Fruit fly (Drosophila melanogaster) whole organism, embryonic: ENCODE results near the gene CG13306.
A peak's percentile ranks its signal among the peaks of the same experiment; 100 is the strongest.

Experiments used
- Asciz ChIP-seq: fragments of 200-800 bp; sonication (Bioruptor generic); optimal IDR thresholded peaks from 2 replicates; lab custom pipeline; 2017; ENCODE audit warnings: missing biosample characterization, mild to moderate bottlenecking, missing genetic modification characterization, missing genetic modification reagents
- Atf3 ChIP-seq: fragments of 200-800 bp; sonication (Bioruptor generic); optimal IDR thresholded peaks from 3 replicates; lab custom pipeline; 2016; ENCODE audit warnings: missing biosample characterization, missing genetic modification characterization
- Awh ChIP-seq: fragments of 200-800 bp; sonication (Bioruptor generic); IDR thresholded peaks from 2 replicates; pipeline ENCODE4, ENCODE4 v1.3.6; 2022; ENCODE audit warnings: missing biosample characterization, missing genetic modification characterization
- Blimp-1 ChIP-seq: fragments of 200-800 bp; sonication (Bioruptor generic); optimal IDR thresholded peaks from 3 replicates; lab custom pipeline; 2018; ENCODE audit warnings: missing biosample characterization, missing genetic modification characterization, mild to moderate bottlenecking, moderate library complexity, missing genetic modification reagents
- CG12104 ChIP-seq: fragments of 200-800 bp; sonication (Bioruptor generic); optimal IDR thresholded peaks from 3 replicates; lab custom pipeline; 2016; ENCODE audit warnings: missing biosample characterization, missing genetic modification characterization
- CG12299 ChIP-seq: fragments of 200-800 bp; sonication (Bioruptor generic); optimal IDR thresholded peaks from 2 replicates; lab custom pipeline; 2018; ENCODE audit warnings: missing biosample characterization, mild to moderate bottlenecking, missing genetic modification characterization
- CG14050 ChIP-seq: fragments of 200-800 bp; sonication (Bioruptor generic); IDR thresholded peaks from 3 replicates; pipeline ENCODE4 v1.3.6; 2022; ENCODE audit warnings: missing biosample characterization, missing genetic modification characterization
- CG17359 ChIP-seq: fragments of 200-800 bp; sonication (Bioruptor generic); optimal IDR thresholded peaks from 3 replicates; lab custom pipeline; 2018; ENCODE audit warnings: missing biosample characterization, mild to moderate bottlenecking, missing genetic modification characterization, moderate library complexity
- CG1832 ChIP-seq: fragments of 200-800 bp; sonication (Bioruptor generic); optimal IDR thresholded peaks from 2 replicates; lab custom pipeline; 2017; ENCODE audit warnings: missing biosample characterization, mild to moderate bottlenecking, missing genetic modification characterization, inconsistent platforms
- CG33213 ChIP-seq: fragments of 200-800 bp; sonication (Bioruptor generic); optimal IDR thresholded peaks from 3 replicates; lab custom pipeline; 2016; ENCODE audit warnings: missing biosample characterization, missing genetic modification characterization
- CG3838 ChIP-seq: fragments of 200-800 bp; sonication (Bioruptor generic); optimal IDR thresholded peaks from 3 replicates; lab custom pipeline; 2016; ENCODE audit warnings: missing biosample characterization, missing genetic modification characterization
- CG43689 ChIP-seq: fragments of 200-800 bp; sonication (Bioruptor generic); IDR thresholded peaks from 2 replicates; pipeline ENCODE4 v1.3.6; 2022; ENCODE audit warnings: missing biosample characterization, missing genetic modification characterization
- CG6175 ChIP-seq: fragments of 200-800 bp; sonication (Bioruptor generic); IDR thresholded peaks from 3 replicates; pipeline ENCODE4 v1.3.6; 2022; ENCODE audit warnings: missing biosample characterization, missing genetic modification characterization
- CG8290 ChIP-seq, 3 experiments: fragments of 200-800 bp; sonication (Bioruptor generic); optimal IDR thresholded peaks; 2 replicates each; lab custom pipeline; 2016 to 2019; ENCODE audit warnings: missing biosample characterization in 3 of 3, missing genetic modification characterization in 3 of 3, mild to moderate bottlenecking in 2 of 3, moderate library complexity in 1 of 3
- CkIIα-i1 ChIP-seq: fragments of 200-800 bp; sonication (Bioruptor generic); IDR thresholded peaks from 2 replicates; pipeline ENCODE4 v1.3.6; 2022; ENCODE audit warnings: missing biosample characterization, missing genetic modification characterization
- Dip3 ChIP-seq: fragments of 200-800 bp; sonication (Bioruptor generic); optimal IDR thresholded peaks from 3 replicates; lab custom pipeline; 2016; ENCODE audit warnings: missing biosample characterization, missing genetic modification characterization
- Fer2 ChIP-seq: fragments of 200-800 bp; sonication (Bioruptor generic); optimal IDR thresholded peaks from 2 replicates; lab custom pipeline; 2018; ENCODE audit warnings: missing biosample characterization, mild to moderate bottlenecking, missing genetic modification characterization, moderate library complexity
- HLH54F ChIP-seq: fragments of 200-800 bp; sonication (Bioruptor generic); optimal IDR thresholded peaks from 3 replicates; lab custom pipeline; 2016; ENCODE audit warnings: missing biosample characterization, missing genetic modification characterization
- HmgD ChIP-seq: fragments of 200-800 bp; sonication (Bioruptor generic); optimal IDR thresholded peaks from 3 replicates; lab custom pipeline; 2016; ENCODE audit warnings: missing biosample characterization, missing genetic modification characterization
- Hmr ChIP-seq: fragments of 200-800 bp; sonication (Bioruptor generic); optimal IDR thresholded peaks from 3 replicates; lab custom pipeline; 2017; ENCODE audit warnings: mild to moderate bottlenecking, missing biosample characterization, missing genetic modification reagents, missing genetic modification characterization
- Hsf ChIP-seq: fragments of 200-800 bp; sonication (Bioruptor generic); optimal IDR thresholded peaks from 3 replicates; lab custom pipeline; 2016; ENCODE audit warnings: missing biosample characterization, missing genetic modification characterization
- Lim3 ChIP-seq: fragments of 200-800 bp; sonication (Bioruptor generic); IDR thresholded peaks from 2 replicates; pipeline ENCODE4 v1.3.6; 2022; ENCODE audit warnings: missing biosample characterization, missing genetic modification characterization
- MESR4 ChIP-seq: fragments of 200-800 bp; sonication (Bioruptor generic); optimal IDR thresholded peaks from 2 replicates; lab custom pipeline; 2018; ENCODE audit warnings: missing biosample characterization, mild to moderate bottlenecking, missing genetic modification characterization, moderate library complexity
- Med ChIP-seq: fragments of 200-800 bp; sonication (Bioruptor generic); peaks from one replicate; lab custom pipeline; 2016; ENCODE audit warnings: missing biosample characterization, missing genetic modification characterization, mild to moderate bottlenecking, inconsistent platforms, moderate library complexity
- NFAT ChIP-seq: fragments of 200-800 bp; sonication (Bioruptor generic); IDR thresholded peaks from 2 replicates; pipeline ENCODE4 v1.3.6; 2022; ENCODE audit warnings: missing biosample characterization, missing genetic modification characterization
- Nf-YA ChIP-seq: fragments of 200-800 bp; sonication (Bioruptor generic); IDR thresholded peaks from 2 replicates; pipeline ENCODE4 v1.3.6; 2022; ENCODE audit warnings: missing biosample characterization, missing genetic modification characterization
- Oaz ChIP-seq: fragments of 200-800 bp; sonication (Bioruptor generic); IDR thresholded peaks from 2 replicates; pipeline ENCODE4 v1.3.6; 2022; ENCODE audit warnings: missing biosample characterization, missing genetic modification characterization
- Stat92E ChIP-seq, 3 experiments: fragments of >200 bp in 2 of 3; fragments of 200-800 bp in 1 of 3; sonication (Bioruptor generic) in 1 of 3; optimal IDR thresholded peaks; 2 replicates each; lab custom pipeline; 2017 to 2019; ENCODE audit warnings: missing biosample characterization in 3 of 3, missing genetic modification characterization in 3 of 3, mild to moderate bottlenecking in 1 of 3, moderate library complexity in 1 of 3
- YL-1 ChIP-seq: fragments of 200-800 bp; sonication (Bioruptor generic); optimal IDR thresholded peaks from 3 replicates; lab custom pipeline; 2017; ENCODE audit warnings: missing biosample characterization, mild to moderate bottlenecking, missing genetic modification characterization
- bsh ChIP-seq, 2 experiments: fragments of 200-800 bp; sonication (Bioruptor generic); optimal IDR thresholded peaks; 2 replicates each; lab custom pipeline; 2017 to 2018; ENCODE audit warnings: mild to moderate bottlenecking in 2 of 2, missing biosample characterization in 2 of 2, missing genetic modification characterization in 2 of 2, moderate library complexity in 1 of 2
- dmrt11E ChIP-seq: fragments of 200-800 bp; sonication (Bioruptor generic); optimal IDR thresholded peaks from 3 replicates; lab custom pipeline; 2018; ENCODE audit warnings: missing biosample characterization, mild to moderate bottlenecking, missing genetic modification characterization, moderate library complexity
- fru ChIP-seq: fragments of >200 bp; optimal IDR thresholded peaks from 2 replicates; lab custom pipeline; 2017
- gem ChIP-seq: fragments of 200-800 bp; sonication (Bioruptor generic); optimal IDR thresholded peaks from 2 replicates; lab custom pipeline; 2019; ENCODE audit warnings: missing biosample characterization, mild to moderate bottlenecking, missing genetic modification characterization, moderate library complexity
- grau ChIP-seq: fragments of 200-800 bp; optimal IDR thresholded peaks from 3 replicates; lab custom pipeline; 2019; ENCODE audit warnings: missing biosample characterization, mild to moderate bottlenecking, missing genetic modification characterization, moderate library complexity
- hth ChIP-seq: fragments of >200 bp; optimal IDR thresholded peaks from 2 replicates; lab custom pipeline; 2017; ENCODE audit warnings: inconsistent platforms
- jigr1 ChIP-seq: fragments of 200-800 bp; sonication (Bioruptor generic); IDR thresholded peaks from 3 replicates; pipeline ENCODE4 v1.3.6; 2022; ENCODE audit warnings: missing biosample characterization, missing genetic modification characterization
- lab ChIP-seq: fragments of 200-800 bp; sonication (Bioruptor generic); optimal IDR thresholded peaks from 3 replicates; lab custom pipeline; 2017; ENCODE audit warnings: missing biosample characterization, missing genetic modification characterization, mild to moderate bottlenecking, moderate library complexity, missing genetic modification reagents
- lov ChIP-seq, 2 experiments: fragments of 200-800 bp in 1 of 2; fragments of >200 bp in 1 of 2; sonication (Bioruptor generic) in 1 of 2; IDR thresholded peaks in 1 of 2; optimal IDR thresholded peaks in 1 of 2; 2 replicates in 1 of 2; 3 replicates in 1 of 2; pipeline versions ENCODE4 v1.3.6 to Lab custom; 2017 to 2022; ENCODE audit warnings: missing biosample characterization in 1 of 2, missing genetic modification characterization in 1 of 2
- nmo ChIP-seq: fragments of 200-800 bp; sonication (Bioruptor generic); optimal IDR thresholded peaks from 2 replicates; lab custom pipeline; 2018; ENCODE audit warnings: missing biosample characterization, mild to moderate bottlenecking, missing genetic modification characterization, moderate library complexity
- oc ChIP-seq: fragments of 200-800 bp; sonication (Bioruptor generic); optimal IDR thresholded peaks from 2 replicates; lab custom pipeline; 2018; ENCODE audit warnings: missing biosample characterization, mild to moderate bottlenecking, missing genetic modification characterization, moderate library complexity
- p53 ChIP-seq: fragments of 200-800 bp; sonication (Bioruptor generic); optimal IDR thresholded peaks from 2 replicates; lab custom pipeline; 2016; ENCODE audit warnings: missing biosample characterization, missing genetic modification characterization
- pan ChIP-seq, 4 experiments: fragments of >200 bp in 3 of 4; fragments of 200-800 bp in 1 of 4; sonication (Bioruptor generic) in 1 of 4; optimal IDR thresholded peaks in 3 of 4; IDR thresholded peaks in 1 of 4; 2 replicates each; pipeline versions ENCODE4 v1.3.6 to Lab custom; 2017 to 2022; ENCODE audit warnings: missing biosample characterization in 2 of 4, missing genetic modification characterization in 2 of 4, mixed read lengths in 1 of 4
- pho ChIP-seq: fragments of 200-800 bp; sonication (Bioruptor generic); optimal IDR thresholded peaks from 2 replicates; lab custom pipeline; 2016; ENCODE audit warnings: missing biosample characterization, missing genetic modification characterization
- sim ChIP-seq: fragments of 200-800 bp; sonication (Bioruptor generic); IDR thresholded peaks from 2 replicates; pipeline ENCODE4 v1.3.6; 2022; ENCODE audit warnings: missing biosample characterization, missing genetic modification characterization
- sob ChIP-seq: fragments of 200-800 bp; sonication (Bioruptor generic); IDR thresholded peaks from 2 replicates; pipeline ENCODE4 v1.3.6; 2022; ENCODE audit warnings: missing biosample characterization, missing genetic modification characterization
- sug ChIP-seq: fragments of 200-800 bp; optimal IDR thresholded peaks from 2 replicates; lab custom pipeline; 2019; ENCODE audit warnings: missing biosample characterization, mild to moderate bottlenecking, missing genetic modification characterization, moderate library complexity
- tll ChIP-seq, 2 experiments: fragments of 200-800 bp in 1 of 2; fragments of >200 bp in 1 of 2; sonication (Bioruptor generic) in 1 of 2; optimal IDR thresholded peaks; 2 replicates each; lab custom pipeline; 2017 to 2019; ENCODE audit warnings: missing biosample characterization in 2 of 2, missing genetic modification characterization in 2 of 2, mild to moderate bottlenecking in 1 of 2, moderate library complexity in 1 of 2
- tx ChIP-seq: fragments of 200-800 bp; sonication (Bioruptor generic); optimal IDR thresholded peaks from 2 replicates; lab custom pipeline; 2016; ENCODE audit warnings: missing biosample characterization, missing genetic modification characterization
- vfl ChIP-seq: fragments of 200-800 bp; sonication (Bioruptor generic); optimal IDR thresholded peaks from 2 replicates; lab custom pipeline; 2016; ENCODE audit warnings: missing biosample characterization, missing genetic modification characterization
- yki ChIP-seq: fragments of >200 bp; optimal IDR thresholded peaks from 3 replicates; lab custom pipeline; 2018
- zfh2 ChIP-seq: fragments of 200-800 bp; sonication (Bioruptor generic); optimal IDR thresholded peaks from 2 replicates; lab custom pipeline; 2016; ENCODE audit warnings: missing biosample characterization, missing genetic modification characterization

CG13306 gene

dm6 chr3L:8708856-8709255 is 40.7 kb downstream of the CG13306 start:
- no peak for TF ChIP-seq Fer2 (tag; lab: Kevin White, UChicago)
- peak; percentile 18 for TF ChIP-seq zfh2
- TF ChIP-seq YL-1 (GFP tag; lab: Kevin White, UChicago), result no peak
- TF ChIP-seq CG12104 (GFP tag; lab: Kevin White, UChicago), result no peak
- no peak for TF ChIP-seq CG8290 (GFP tag; optimal IDR thresholded peaks at IDR 0.05; lab: Kevin White, UChicago)
- peak in 1 of 2 experiments; percentile 12 for TF ChIP-seq CG8290 (tag; optimal IDR thresholded peaks at IDR 0.05; lab: Kevin White, UChicago)
- no peak for TF ChIP-seq Oaz (GFP tag; lab: Robert Waterston, UW)
- TF ChIP-seq sim (GFP tag; lab: Robert Waterston, UW), result no peak
- no peak for TF ChIP-seq nmo (GFP tag; lab: Kevin White, UChicago)
- no peak for TF ChIP-seq sob (GFP tag; lab: Robert Waterston, UW)
- TF ChIP-seq jigr1 (GFP tag; lab: Robert Waterston, UW), result no peak
- TF ChIP-seq hth (lab: Kevin White, UChicago), result no peak
- TF ChIP-seq Blimp-1 (GFP tag; lab: Kevin White, UChicago), result no peak
- peak; percentile 11 for TF ChIP-seq gem (tag; lab: Kevin White, UChicago)
- no peak for TF ChIP-seq HLH54F (GFP tag; lab: Kevin White, UChicago)
- TF ChIP-seq CG33213, result no peak
- no peak for TF ChIP-seq Atf3 (GFP tag; lab: Kevin White, UChicago)
- no peak for TF ChIP-seq Stat92E (GFP tag; optimal IDR thresholded peaks at IDR 0.05; lab: Kevin White, UChicago)
- no peak for TF ChIP-seq Lim3 (GFP tag; lab: Robert Waterston, UW)
- TF ChIP-seq Hmr (GFP tag; lab: Kevin White, UChicago), result peak; percentile 22
- no peak for TF ChIP-seq HmgD (GFP tag; lab: Kevin White, UChicago)
- TF ChIP-seq yki (lab: Kevin White, UChicago), result no peak
- TF ChIP-seq NFAT (GFP tag; lab: Robert Waterston, UW), result no peak
- TF ChIP-seq grau (tag; lab: Kevin White, UChicago), result peak; percentile 13
- no peak for TF ChIP-seq MESR4 (GFP tag; lab: Kevin White, UChicago)
- TF ChIP-seq dmrt11E (tag; lab: Kevin White, UChicago), result no peak
- TF ChIP-seq bsh (GFP tag; optimal IDR thresholded peaks at IDR 0.05; lab: Kevin White, UChicago), result no peak
- no peak for TF ChIP-seq tll (GFP tag; optimal IDR thresholded peaks at IDR 0.05; lab: Kevin White, UChicago)
- no peak for TF ChIP-seq CG12299
- peak; percentile 25 for TF ChIP-seq Dip3
- TF ChIP-seq Awh (GFP tag; lab: Robert Waterston, UW), result no peak
- TF ChIP-seq sug, result peak; percentile 84
- TF ChIP-seq CG1832, result no peak
- no peak for TF ChIP-seq pan (optimal IDR thresholded peaks at IDR 0.05; lab: Kevin White, UChicago)
- TF ChIP-seq pan (GFP tag; optimal IDR thresholded peaks at IDR 0.05 in 1 of 2, IDR thresholded peaks at IDR 0.05 in 1 of 2), result no peak
- no peak for TF ChIP-seq p53 (GFP tag; lab: Kevin White, UChicago)
- no peak for TF ChIP-seq Nf-YA (GFP tag; lab: Robert Waterston, UW)
- no peak for TF ChIP-seq CG17359 (tag; lab: Kevin White, UChicago)
- peak; percentile 33 for TF ChIP-seq pho (GFP tag; lab: Kevin White, UChicago)
- no peak for TF ChIP-seq vfl (GFP tag; lab: Kevin White, UChicago)
- peak; percentile 6 for TF ChIP-seq lab (GFP tag; lab: Kevin White, UChicago)
- TF ChIP-seq oc (tag; lab: Kevin White, UChicago), result no peak
- no peak for TF ChIP-seq CG3838
- TF ChIP-seq Asciz (GFP tag; lab: Kevin White, UChicago), result no peak
- no peak for TF ChIP-seq CG43689 (GFP tag; lab: Robert Waterston, UW)
- peak; percentile 26 for TF ChIP-seq Med (GFP tag; lab: Kevin White, UChicago)
- no peak for TF ChIP-seq Hsf (GFP tag; lab: Kevin White, UChicago)
- TF ChIP-seq CG6175 (GFP tag; lab: Robert Waterston, UW), result no peak
- no peak for TF ChIP-seq CG14050 (GFP tag; lab: Robert Waterston, UW)
- TF ChIP-seq CkIIα-i1, result no peak
- TF ChIP-seq fru (lab: Kevin White, UChicago), result no peak
- TF ChIP-seq lov (optimal IDR thresholded peaks at IDR 0.05; lab: Kevin White, UChicago), result no peak
- TF ChIP-seq lov (GFP tag; IDR thresholded peaks at IDR 0.05; lab: Robert Waterston, UW), result no peak
- TF ChIP-seq tx (GFP tag; lab: Kevin White, UChicago), result no peak
